Fruit fly (Drosophila melanogaster): ENCODE data around the gene CG11035.
A peak's percentile ranks its signal among the peaks of the same experiment; 100 is the strongest.

CG11035 gene

DNA sequence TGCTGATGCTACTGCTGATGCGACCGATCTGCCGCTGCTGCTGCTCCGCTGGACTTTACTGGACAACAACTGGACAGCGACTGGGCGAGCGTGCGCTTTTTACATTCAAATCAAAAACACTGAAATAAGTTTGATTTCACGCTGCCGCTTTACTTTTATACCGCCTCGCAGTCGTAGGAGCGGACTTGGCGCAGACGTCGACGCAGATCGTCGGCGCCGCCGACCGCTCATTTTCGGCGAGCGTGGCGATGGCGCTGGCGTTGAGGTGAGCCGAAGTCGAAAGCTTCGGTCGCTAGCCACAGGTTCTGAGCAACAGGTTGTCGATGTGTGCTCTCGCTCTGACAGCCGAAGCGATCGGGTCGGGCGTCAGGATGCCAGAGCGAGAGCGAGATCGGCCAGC is 37.1 kb downstream of the CG11035 start, which contains the start of gene Elovl7 (continued):
- TF ChIP-seq CG32532 (GFP tag; IDR thresholded peaks at IDR 0.05): 0 out of 2 replicates have a peak, but pooled peaks have one; percentile 12
- 0 out of 3 replicates have a peak, but pooled peaks have one; percentile 23 for TF ChIP-seq CG34224 (GFP tag; IDR thresholded peaks at IDR 0.05; ENCODE audit: partially characterized antibody)
- peak; percentile 37; the same call in 1 of the 2 replicates for TF ChIP-seq CG13287 (GFP tag; IDR thresholded peaks at IDR 0.05; ENCODE audit: partially characterized antibody)
- TF ChIP-seq Adf1 (GFP tag; IDR thresholded peaks at IDR 0.05): peak; percentile 93
- TF ChIP-seq Jarid2 (GFP tag; optimal IDR thresholded peaks at IDR 0.05): peak; percentile 32
- no peak for TF ChIP-seq scrt (GFP tag; optimal IDR thresholded peaks at IDR 0.05)
- TF ChIP-seq stc (GFP tag; IDR thresholded peaks at IDR 0.05): peak; percentile 41; the same call in 1 of the 2 replicates
- TF ChIP-seq CG12391 (tag; optimal IDR thresholded peaks at IDR 0.05): no peak
- peak; percentile 95 for TF ChIP-seq Deaf1 (tag; optimal IDR thresholded peaks at IDR 0.05)
- peak; percentile 83 for TF ChIP-seq Med (GFP tag)
- 0 out of 3 replicates have a peak, but pooled peaks have one; percentile 6 for TF ChIP-seq sr (GFP tag; IDR thresholded peaks at IDR 0.05)
- no peak for TF ChIP-seq CG3726 (GFP tag; IDR thresholded peaks at IDR 0.05)
- TF ChIP-seq CG13296 (GFP tag; optimal IDR thresholded peaks at IDR 0.05): peak; percentile 17
- peak in 1 of 2 experiments; percentile 24 for TF ChIP-seq Trl (optimal IDR thresholded peaks at IDR 0.05)
- TF ChIP-seq Trl (GFP tag; optimal IDR thresholded peaks at IDR 0.05): no peak
- no peak for TF ChIP-seq CG4360 (GFP tag; IDR thresholded peaks at IDR 0.05)
- TF ChIP-seq chinmo (GFP tag; IDR thresholded peaks at IDR 0.05; ENCODE audit: partially characterized antibody): 0 out of 4 replicates have a peak, but pooled peaks have one; percentile 44
- TF ChIP-seq tap (tag; optimal IDR thresholded peaks at IDR 0.05): no peak
- no peak for TF ChIP-seq pho (GFP tag; optimal IDR thresholded peaks at IDR 0.05)
- 0 out of 4 replicates have a peak, but pooled peaks have one; percentile 15 for TF ChIP-seq Dll (GFP tag; IDR thresholded peaks at IDR 0.05; ENCODE audit: partially characterized antibody)
- no peak for TF ChIP-seq Hand (GFP tag; optimal IDR thresholded peaks at IDR 0.05)
- peak; percentile 58; the same call in 1 of the 3 replicates for TF ChIP-seq so (GFP tag; IDR thresholded peaks at IDR 0.05)

DNA sequence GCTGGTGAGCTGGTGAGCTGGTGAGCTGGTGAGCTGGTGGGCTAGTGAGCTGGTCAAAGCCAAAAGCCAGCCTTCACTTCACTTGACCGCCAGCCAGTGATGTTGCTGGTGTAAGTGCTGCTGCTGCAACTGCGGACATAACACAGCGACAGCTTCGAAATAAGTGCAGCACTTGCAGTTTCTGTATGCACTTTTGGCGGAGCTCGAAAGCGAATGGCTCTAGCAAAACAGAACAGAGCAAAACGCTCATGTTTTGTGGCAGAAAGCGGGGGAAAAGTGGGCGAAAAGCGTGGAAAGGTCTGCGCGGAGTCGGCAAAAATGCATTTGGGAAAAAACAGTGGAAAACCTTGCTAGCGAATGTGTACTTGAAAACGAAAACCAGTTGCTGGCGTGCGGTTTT is 38.2 kb downstream of the CG11035 start:
- TF ChIP-seq CG8924 (tag; optimal IDR thresholded peaks at IDR 0.05): no peak
- 0 out of 2 replicates have a peak, but pooled peaks have one; percentile 6 for TF ChIP-seq Ptx1 (GFP tag; IDR thresholded peaks at IDR 0.05)

DNA sequence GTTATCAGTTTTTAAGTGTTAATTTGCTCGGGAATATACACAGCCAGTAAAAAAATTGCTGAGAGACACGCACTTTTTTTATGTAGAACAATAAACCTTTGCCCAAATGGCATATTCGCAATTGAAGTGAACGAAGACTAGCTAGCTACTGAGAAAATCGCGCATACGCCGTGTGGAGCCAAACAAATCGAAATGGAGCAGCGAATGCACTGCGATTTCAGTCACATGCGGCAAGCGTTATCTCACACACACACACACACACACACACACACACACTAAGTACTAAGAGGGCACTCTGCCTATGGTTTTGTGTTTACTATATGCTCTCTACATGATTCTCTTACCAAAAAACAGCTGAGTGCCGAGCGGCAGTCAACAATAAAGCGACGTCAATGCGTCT is 39.3 kb downstream of the CG11035 start:
- TF ChIP-seq zen2 (GFP tag; IDR thresholded peaks at IDR 0.05; ENCODE audit: partially characterized antibody) (peak; percentile 10; the same call in 1 of the 3 replicates), Drgx (GFP tag; IDR thresholded peaks at IDR 0.05) (0 out of 2 replicates have a peak, but pooled peaks have one; percentile 9), nerfin-2 (GFP tag; IDR thresholded peaks at IDR 0.05; ENCODE audit: partially characterized antibody) (no peak), gt (GFP tag; IDR thresholded peaks at IDR 0.05) (no peak), row (GFP tag; IDR thresholded peaks at IDR 0.05) (no peak), CG12391 (tag; optimal IDR thresholded peaks at IDR 0.05) (no peak), pnt (GFP tag; optimal IDR thresholded peaks at IDR 0.05) (no peak), CG1024 (GFP tag; IDR thresholded peaks at IDR 0.05) (no peak), bab2 (GFP tag; optimal IDR thresholded peaks at IDR 0.05) (no peak), wek (GFP tag; optimal IDR thresholded peaks at IDR 0.05) (no peak), sug (tag; optimal IDR thresholded peaks at IDR 0.05) (peak; percentile 27), BtbVII (GFP tag; optimal IDR thresholded peaks at IDR 0.05) (no peak), ranshi (GFP tag; IDR thresholded peaks at IDR 0.05) (no peak), Xrp1 (GFP tag; IDR thresholded peaks at IDR 0.05) (no peak), CG18262 (tag; optimal IDR thresholded peaks at IDR 0.05) (no peak), CG3163 (GFP tag; optimal IDR thresholded peaks at IDR 0.05) (peak; percentile 80), NFAT (GFP tag; IDR thresholded peaks at IDR 0.05) (no peak), CHES-1-like (GFP tag; optimal IDR thresholded peaks at IDR 0.05) (no peak), exex (tag; optimal IDR thresholded peaks at IDR 0.05) (peak; percentile 25), chinmo (GFP tag; IDR thresholded peaks at IDR 0.05; ENCODE audit: partially characterized antibody) (peak; percentile 85; the same call in 1 of the 4 replicates), CG43689 (GFP tag; IDR thresholded peaks at IDR 0.05) (no peak), CG17385 (GFP tag; optimal IDR thresholded peaks at IDR 0.05) (no peak), mirr (GFP tag; optimal IDR thresholded peaks at IDR 0.05) (peak; percentile 18), Oli (tag; optimal IDR thresholded peaks at IDR 0.05) (no peak), ssp (GFP tag; IDR thresholded peaks at IDR 0.05) (no peak), trem (tag; optimal IDR thresholded peaks at IDR 0.05) (no peak), Atf3 (GFP tag; optimal IDR thresholded peaks at IDR 0.05) (no peak)
